Worm (Caenorhabditis elegans) whole organism, L3 larva: ENCODE measurements around the gene vha-2.

Experiments
- ama-1 ChIP-seq: fragments of 150-350 bp; optimal IDR thresholded peaks from 2 replicates; lab custom pipeline; 2018
- ceh-16 ChIP-seq: sonication (generic microtip); optimal IDR thresholded peaks from 2 replicates; lab custom pipeline; 2017; ENCODE audit warnings: missing biosample characterization, missing genetic modification characterization
- elt-1 ChIP-seq: fragments of 150-350 bp; optimal IDR thresholded peaks from 2 replicates; lab custom pipeline; 2014; ENCODE audit warnings: missing biosample characterization, missing genetic modification characterization
- fos-1 ChIP-seq: fragments of 150-350 bp; optimal IDR thresholded peaks from 2 replicates; lab custom pipeline; 2014; ENCODE audit warnings: missing biosample characterization, missing genetic modification characterization
- jun-1 ChIP-seq: fragments of 150-350 bp; optimal IDR thresholded peaks from 2 replicates; lab custom pipeline; 2014; ENCODE audit warnings: missing biosample characterization, missing genetic modification reagents, missing genetic modification characterization
- mdl-1 ChIP-seq: fragments of 150-350 bp; optimal IDR thresholded peaks from 2 replicates; lab custom pipeline; 2014; ENCODE audit warnings: missing biosample characterization, missing genetic modification characterization
- nhr-12 ChIP-seq: fragments of 150-350 bp; optimal IDR thresholded peaks from 2 replicates; lab custom pipeline; 2014; ENCODE audit warnings: missing biosample characterization, missing genetic modification characterization
- nhr-43 ChIP-seq: sonication (generic microtip); optimal IDR thresholded peaks from 2 replicates; lab custom pipeline; 2016; ENCODE audit warnings: mild to moderate bottlenecking, missing genetic modification characterization, missing compliant biosample characterization; ENCODE audit not compliant: poor library complexity, severe bottlenecking

DNA sequence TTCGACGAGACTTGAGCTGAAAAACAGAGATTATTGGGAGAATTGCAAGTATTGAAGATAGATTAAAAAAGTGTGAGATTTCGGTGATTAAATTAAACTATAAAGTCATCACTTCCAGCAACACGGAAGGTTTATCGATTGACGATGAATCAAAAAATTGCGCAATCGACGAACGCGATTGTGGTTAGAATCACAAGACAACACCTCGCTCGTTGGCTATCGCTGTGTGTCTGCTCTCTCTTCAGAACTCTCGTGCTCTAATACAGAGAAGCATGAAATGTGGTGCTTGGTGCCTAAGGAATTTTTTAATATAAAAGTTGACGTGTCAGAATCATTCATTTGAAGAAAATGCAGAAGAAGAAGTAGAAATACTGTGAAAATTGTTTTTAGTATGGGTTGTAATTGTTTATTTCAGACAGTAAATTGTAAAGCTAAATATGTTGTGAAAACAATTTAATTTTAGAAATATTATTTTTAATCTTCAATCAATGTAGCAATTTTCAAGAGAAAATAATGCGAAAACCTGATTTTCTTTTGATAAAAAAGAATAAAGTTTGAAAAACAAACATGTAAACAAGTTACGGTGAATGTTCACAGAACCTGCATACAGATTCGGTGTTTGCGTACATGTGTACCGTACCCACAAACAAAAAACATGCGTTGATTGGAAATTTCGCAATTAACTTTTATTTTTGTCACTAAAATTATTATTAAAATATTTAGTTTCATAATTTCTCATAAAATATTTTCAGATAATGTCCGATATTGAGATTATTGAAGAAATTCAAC lies 45.4 kb downstream of the vha-2 start, which contains the start of the genes ZK632.10 and ZK632.11:
- TF ChIP-seq jun-1 (tag; lab: Kevin White, UChicago) (no peak), nhr-12 (no peak), ama-1 (lab: Kevin White, UChicago) (no peak), elt-1 (tag; lab: Kevin White, UChicago) (no peak), fos-1 (tag; lab: Kevin White, UChicago) (no peak), nhr-43 (tag; lab: Kevin White, UChicago) (no peak), mdl-1 (no peak), ceh-16 (tag; lab: Kevin White, UChicago) (no peak)
